Fruit fly (Drosophila melanogaster): ENCODE measurements around the gene PH4alphaNE1.

PH4alphaNE1 gene

DNA sequence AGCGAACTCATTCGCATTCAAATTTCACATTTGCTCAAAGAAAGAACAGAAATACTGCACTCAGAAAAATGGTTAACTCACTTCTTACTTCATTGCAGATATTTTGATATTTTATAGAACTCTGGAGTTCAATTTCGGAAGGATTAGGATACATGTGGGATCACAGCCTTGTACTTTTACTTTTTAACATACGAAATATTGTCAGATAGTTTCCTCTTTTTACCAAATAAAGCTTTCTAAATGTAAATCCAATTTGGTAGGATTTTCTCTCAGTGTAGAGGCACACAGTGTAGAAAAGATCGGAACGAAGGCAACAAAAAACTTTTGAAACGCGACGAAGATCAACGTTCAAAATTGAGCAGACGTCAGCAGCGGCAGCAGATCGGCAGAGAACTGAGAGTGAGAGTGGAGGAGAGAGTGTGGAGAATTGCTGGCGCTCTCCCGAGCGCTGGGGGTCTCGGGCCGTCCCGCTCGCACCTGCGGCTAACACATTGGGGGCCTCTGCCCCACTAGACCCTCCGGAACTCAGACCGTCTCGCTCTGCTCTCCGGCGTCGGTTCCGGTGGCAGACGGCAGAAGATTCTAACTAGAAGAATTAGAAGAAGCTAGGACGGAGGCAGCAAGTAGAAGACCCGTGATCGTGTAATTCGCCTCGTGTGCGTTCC, 32.0 kb upstream of the PH4alphaNE1 start, which contains the start of gene tmod (continued):
- TF ChIP-seq en (GFP tag; optimal IDR thresholded peaks at IDR 0.05) (peak; percentile 30), crc (GFP tag; optimal IDR thresholded peaks at IDR 0.05) (no peak), Jarid2 (GFP tag; optimal IDR thresholded peaks at IDR 0.05) (peak; percentile 12), CG15601 (tag; optimal IDR thresholded peaks at IDR 0.05) (peak; percentile 36), pnt (GFP tag; optimal IDR thresholded peaks at IDR 0.05) (peak; percentile 57), CG1529 (GFP tag; optimal IDR thresholded peaks at IDR 0.05) (peak; percentile 21), fd96Cb (tag; optimal IDR thresholded peaks at IDR 0.05) (peak; percentile 76), CG11456 (GFP tag; IDR thresholded peaks at IDR 0.05) (no peak), CG13123 (GFP tag; optimal IDR thresholded peaks at IDR 0.05) (no peak), CG3838 (GFP tag; optimal IDR thresholded peaks at IDR 0.05) (no peak), so (GFP tag; IDR thresholded peaks at IDR 0.05) (no peak), CG18619 (GFP tag; optimal IDR thresholded peaks at IDR 0.05) (no peak), CG4404 (GFP tag; IDR thresholded peaks at IDR 0.05) (no peak), Vsx1 (GFP tag; optimal IDR thresholded peaks at IDR 0.05) (no peak), Xbp1 (GFP tag; optimal IDR thresholded peaks at IDR 0.05) (peak; percentile 45), CG33213 (GFP tag; optimal IDR thresholded peaks at IDR 0.05) (peak; percentile 24), CG3995 (GFP tag; optimal IDR thresholded peaks at IDR 0.05) (no peak), Sox100B (GFP tag; optimal IDR thresholded peaks at IDR 0.05) (peak; percentile 65), Side (GFP tag; optimal IDR thresholded peaks at IDR 0.05) (peak; percentile 3), Hand (GFP tag; optimal IDR thresholded peaks at IDR 0.05) (no peak), CG32772 (GFP tag; IDR thresholded peaks at IDR 0.05) (no peak), Pdp1 (GFP tag; optimal IDR thresholded peaks at IDR 0.05) (peak in 1 of 2 experiments; percentile 53), gt (GFP tag; IDR thresholded peaks at IDR 0.05) (no peak), crol (GFP tag; IDR thresholded peaks at IDR 0.05) (peak; percentile 85), pzg (GFP tag; optimal IDR thresholded peaks at IDR 0.05) (no peak), CG18599 (GFP tag; optimal IDR thresholded peaks at IDR 0.05) (no peak), NfI (GFP tag; optimal IDR thresholded peaks at IDR 0.05) (peak; percentile 1), CG32767 (GFP tag; IDR thresholded peaks at IDR 0.05) (0 out of 2 replicates have a peak, but pooled peaks have one; percentile 32), CG11695 (GFP tag; IDR thresholded peaks at IDR 0.05) (no peak), C15 (GFP tag; IDR thresholded peaks at IDR 0.05) (no peak), CG34376 (GFP tag; optimal IDR thresholded peaks at IDR 0.05) (peak; percentile 40), Ada2b (GFP tag; IDR thresholded peaks at IDR 0.05) (0 out of 2 replicates have a peak, but pooled peaks have one; percentile 30), ems (GFP tag; optimal IDR thresholded peaks at IDR 0.05) (peak; percentile 13), sc (optimal IDR thresholded peaks at IDR 0.05) (no peak), sc (GFP tag; optimal IDR thresholded peaks at IDR 0.05) (peak; percentile 55), seq (GFP tag; IDR thresholded peaks at IDR 0.05) (no peak), sqz (GFP tag; optimal IDR thresholded peaks at IDR 0.05) (no peak), CG4282 (GFP tag; optimal IDR thresholded peaks at IDR 0.05) (no peak), CG31441 (GFP tag; IDR thresholded peaks at IDR 0.05) (peak; percentile 55), CG8388 (GFP tag; optimal IDR thresholded peaks at IDR 0.05) (peak; percentile 54), CrebB (tag; optimal IDR thresholded peaks at IDR 0.05) (no peak), CG11560 (tag; IDR thresholded peaks at IDR 0.05) (no peak), Fer2 (tag; optimal IDR thresholded peaks at IDR 0.05) (no peak), HHEX (GFP tag; optimal IDR thresholded peaks at IDR 0.05) (no peak), ash1 (GFP tag; optimal IDR thresholded peaks at IDR 0.05) (no peak), ham (GFP tag; IDR thresholded peaks at IDR 0.05) (no peak), Ssrp (tag; optimal IDR thresholded peaks at IDR 0.05) (peak; percentile 62), Mes4 (GFP tag; optimal IDR thresholded peaks at IDR 0.05) (no peak), B-H1 (GFP tag; IDR thresholded peaks at IDR 0.05) (no peak), Hr3 (GFP tag; optimal IDR thresholded peaks at IDR 0.05) (peak; percentile 23), Med (GFP tag) (peak; percentile 81)
